Fruit fly (Drosophila melanogaster) whole organism: ENCODE results near the gene Wdfy2.

Source experiments
- CG8478 ChIP-seq: fragments of >200 bp; optimal IDR thresholded peaks from 2 replicates; lab custom pipeline; 2018; ENCODE audit warnings: inconsistent platforms
- EcR ChIP-seq, 2 experiments: fragments of >200 bp; optimal IDR thresholded peaks; 2 replicates each; lab custom pipeline; 2017; ENCODE audit warnings: missing biosample characterization in 2 of 2, missing genetic modification characterization in 2 of 2, missing genetic modification reagents in 2 of 2

dm6 chr2L:10439174-10439573 lies 16.1 kb downstream of the Wdfy2 start, which contains the start of gene Nse4:
- TF ChIP-seq CG8478 (no peak), EcR (GFP tag; optimal IDR thresholded peaks at IDR 0.05; lab: Kevin White, UChicago) (no peak)
